Fruit fly (Drosophila melanogaster): ENCODE results near the gene CG1208.

The CG1208 gene

dm6 chr3R:5832345-5832981, 1.0 kb downstream of the CG1208 start:
- TF ChIP-seq Jarid2 (GFP tag; optimal IDR thresholded peaks at IDR 0.05) (no peak), CG34376 (GFP tag; optimal IDR thresholded peaks at IDR 0.05) (peak; percentile 86), CG6813 (GFP tag; optimal IDR thresholded peaks at IDR 0.05) (no peak), CG11093 (GFP tag; IDR thresholded peaks at IDR 0.05) (no peak), NFAT (GFP tag; IDR thresholded peaks at IDR 0.05) (0 out of 2 replicates have a peak, but pooled peaks have one; percentile 10), sug (tag; optimal IDR thresholded peaks at IDR 0.05) (peak; percentile 96), gcm (GFP tag; optimal IDR thresholded peaks at IDR 0.05) (no peak), D19B (GFP tag; optimal IDR thresholded peaks at IDR 0.05) (no peak), z (GFP tag; IDR thresholded peaks at IDR 0.05) (no peak), ro (GFP tag; IDR thresholded peaks at IDR 0.05) (no peak), Ets65A (GFP tag) (no peak), h (optimal IDR thresholded peaks at IDR 0.05) (no peak), gsb (GFP tag; IDR thresholded peaks at IDR 0.05) (no peak), CG18599 (GFP tag; optimal IDR thresholded peaks at IDR 0.05) (peak; percentile 53), CG10543 (GFP tag; optimal IDR thresholded peaks at IDR 0.05) (peak; percentile 21), cwo (GFP tag; optimal IDR thresholded peaks at IDR 0.05) (peak; percentile 70), CG7987 (GFP tag; optimal IDR thresholded peaks at IDR 0.05) (peak; percentile 49), CG18011 (GFP tag; optimal IDR thresholded peaks at IDR 0.05) (no peak), Hey (tag; optimal IDR thresholded peaks at IDR 0.05) (peak; percentile 85), Xbp1 (GFP tag; optimal IDR thresholded peaks at IDR 0.05) (no peak), Adf1 (GFP tag; IDR thresholded peaks at IDR 0.05) (peak; percentile 6; the same call in 1 of the 2 replicates), E2f2 (GFP tag; IDR thresholded peaks at IDR 0.05) (no peak), ci (GFP tag; IDR thresholded peaks at IDR 0.05) (no peak), exex (tag; optimal IDR thresholded peaks at IDR 0.05) (peak; percentile 87), bcd (GFP tag; optimal IDR thresholded peaks at IDR 0.05) (no peak), ftz-f1 (GFP tag; optimal IDR thresholded peaks at IDR 0.05) (peak; percentile 23), Vsx1 (GFP tag; optimal IDR thresholded peaks at IDR 0.05) (peak; percentile 24), vnd (GFP tag; IDR thresholded peaks at IDR 0.05; ENCODE audit: partially characterized antibody) (peak; percentile 58), CG15073 (GFP tag; optimal IDR thresholded peaks at IDR 0.05) (no peak), grn (GFP tag; optimal IDR thresholded peaks at IDR 0.05) (peak; percentile 75)

- no peak for TF ChIP-seq CG6765 (GFP tag; optimal IDR thresholded peaks at IDR 0.05)
- no peak for TF ChIP-seq CG14965 (GFP tag; optimal IDR thresholded peaks at IDR 0.05; ENCODE audit: borderline replicate concordance)
- no peak for TF ChIP-seq CG15514 (GFP tag; optimal IDR thresholded peaks at IDR 0.05)
- peak; percentile 27; the same call in 1 of the 2 replicates for TF ChIP-seq sob (GFP tag; IDR thresholded peaks at IDR 0.05)
- peak; percentile 42 for TF ChIP-seq Sox102F (GFP tag; optimal IDR thresholded peaks at IDR 0.05)
- no peak for TF ChIP-seq CG3407 (GFP tag; optimal IDR thresholded peaks at IDR 0.05)
- TF ChIP-seq Hr51 (GFP tag; optimal IDR thresholded peaks at IDR 0.05) = peak in 1 of 2 experiments; percentile 19
- TF ChIP-seq Dip3 (GFP tag; optimal IDR thresholded peaks at IDR 0.05) = no peak
- TF ChIP-seq CG1529 (GFP tag; optimal IDR thresholded peaks at IDR 0.05) = no peak
- no peak for TF ChIP-seq nerfin-2 (GFP tag; IDR thresholded peaks at IDR 0.05; ENCODE audit: partially characterized antibody)
- TF ChIP-seq Fer2 (tag; optimal IDR thresholded peaks at IDR 0.05) = no peak
- no peak for TF ChIP-seq luna (GFP tag; optimal IDR thresholded peaks at IDR 0.05)
- peak; percentile 16; the same call in 1 of the 2 replicates for TF ChIP-seq ap (GFP tag; IDR thresholded peaks at IDR 0.05)
- TF ChIP-seq CG10654 (GFP tag; optimal IDR thresholded peaks at IDR 0.05) = no peak
- TF ChIP-seq sc (optimal IDR thresholded peaks at IDR 0.05) = no peak
- no peak for TF ChIP-seq sc (GFP tag; optimal IDR thresholded peaks at IDR 0.05)
- no peak for TF ChIP-seq CG33557 (GFP tag; optimal IDR thresholded peaks at IDR 0.05)
- 0 out of 3 replicates have a peak, but pooled peaks have one; percentile 37 for TF ChIP-seq Aef1 (GFP tag; IDR thresholded peaks at IDR 0.05)
- TF ChIP-seq CG10462 (GFP tag; optimal IDR thresholded peaks at IDR 0.05) = no peak
- peak; percentile 49 for TF ChIP-seq lbe (GFP tag; optimal IDR thresholded peaks at IDR 0.05)
- TF ChIP-seq Dad (GFP tag; optimal IDR thresholded peaks at IDR 0.05) = no peak
Observed at dm6 chr3R:5833948-5834504, 2.6 kb downstream of the CG1208 start.
